Worm (Caenorhabditis elegans) whole organism, L3 larva: ENCODE data around the gene daf-4.

Experiments
- egl-27 ChIP-seq: sonication (generic microtip); optimal IDR thresholded peaks from 4 replicates; lab custom pipeline; 2017; ENCODE audit warnings: missing biosample characterization, missing genetic modification reagents, missing genetic modification characterization
- egl-5 ChIP-seq: fragments of 150-350 bp; optimal IDR thresholded peaks from 2 replicates; lab custom pipeline; 2017; ENCODE audit warnings: missing biosample characterization, missing genetic modification reagents, missing genetic modification characterization, inconsistent platforms
- elt-2 ChIP-seq: sonication (generic microtip); optimal IDR thresholded peaks from 2 replicates; lab custom pipeline; 2016; ENCODE audit warnings: missing genetic modification reagents, mild to moderate bottlenecking, missing genetic modification characterization, missing compliant biosample characterization
- fos-1 ChIP-seq: fragments of 150-350 bp; optimal IDR thresholded peaks from 2 replicates; lab custom pipeline; 2014; ENCODE audit warnings: missing biosample characterization, missing genetic modification characterization
- jun-1 ChIP-seq: fragments of 150-350 bp; optimal IDR thresholded peaks from 2 replicates; lab custom pipeline; 2014; ENCODE audit warnings: missing biosample characterization, missing genetic modification reagents, missing genetic modification characterization
- mdl-1 ChIP-seq: fragments of 150-350 bp; optimal IDR thresholded peaks from 2 replicates; lab custom pipeline; 2014; ENCODE audit warnings: missing biosample characterization, missing genetic modification characterization
- nhr-237 ChIP-seq: fragments of 150-350 bp; optimal IDR thresholded peaks from 2 replicates; lab custom pipeline; 2014; ENCODE audit warnings: missing biosample characterization, missing genetic modification characterization
- nhr-76 ChIP-seq: fragments of 150-350 bp; sonication (generic microtip); optimal IDR thresholded peaks from 5 replicates; lab custom pipeline; 2014; ENCODE audit warnings: missing biosample characterization, missing genetic modification characterization
- nhr-77 ChIP-seq: fragments of 150-350 bp; optimal IDR thresholded peaks from 2 replicates; lab custom pipeline; 2014; ENCODE audit warnings: missing biosample characterization, missing genetic modification characterization

DNA sequence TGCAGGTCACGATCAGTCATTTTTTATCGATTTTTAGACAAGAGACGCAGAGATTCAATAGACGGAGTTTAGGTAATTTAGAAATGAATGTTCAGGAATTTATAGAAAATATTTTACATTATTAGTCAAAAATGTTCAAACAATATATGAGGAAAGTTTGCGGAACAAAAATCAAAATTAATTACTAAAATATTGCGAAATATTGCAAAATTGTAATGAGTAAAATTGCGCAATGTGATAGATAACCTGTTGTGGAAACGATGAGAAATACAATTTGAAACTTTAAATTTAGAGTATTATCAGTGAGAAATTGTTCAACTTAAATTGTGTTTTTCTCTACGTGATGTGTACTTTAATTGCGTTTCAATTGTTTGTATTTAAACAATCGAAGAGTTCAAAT, 43.9 kb upstream of the daf-4 start, which contains the start of gene F56D2.5:
- no peak for TF ChIP-seq fos-1
- TF ChIP-seq nhr-77 (tag; lab: Kevin White, UChicago) = no peak
- TF ChIP-seq nhr-237 (tag; lab: Kevin White, UChicago) = no peak
- TF ChIP-seq mdl-1 (tag; lab: Kevin White, UChicago) = no peak
- no peak for TF ChIP-seq jun-1 (tag; lab: Kevin White, UChicago)
- no peak for TF ChIP-seq egl-5
- no peak for TF ChIP-seq egl-27
- no peak for TF ChIP-seq nhr-76 (tag; lab: Kevin White, UChicago)
- no peak for TF ChIP-seq elt-2 (tag; lab: Kevin White, UChicago)
